Worm (Caenorhabditis elegans) whole organism, L1 larva: ENCODE measurements around the gene twk-6.

Experiments
- C04F5.9 ChIP-seq: sonication (generic microtip); optimal IDR thresholded peaks from 2 replicates; lab custom pipeline; 2016; ENCODE audit warnings: missing genetic modification characterization, missing compliant biosample characterization
- blmp-1 ChIP-seq: fragments of 150-350 bp; optimal IDR thresholded peaks from 2 replicates; lab custom pipeline; 2014; ENCODE audit warnings: missing biosample characterization, missing genetic modification characterization
- ceh-63 ChIP-seq: fragments of 200-800 bp; sonication (Bioruptor generic); optimal IDR thresholded peaks from 2 replicates; lab custom pipeline; 2018; ENCODE audit warnings: mild to moderate bottlenecking, missing genetic modification characterization, missing compliant biosample characterization
- ceh-8 ChIP-seq: fragments of 200-800 bp; sonication (Bioruptor generic); optimal IDR thresholded peaks from 2 replicates; lab custom pipeline; 2018; ENCODE audit warnings: mild to moderate bottlenecking, missing genetic modification characterization, moderate library complexity, missing compliant biosample characterization
- ceh-82 ChIP-seq, 3 experiments: fragments of 150-350 bp in 1 of 3; sonication (generic microtip) in 2 of 3; optimal IDR thresholded peaks; 2 replicates each; lab custom pipeline; 2014 to 2017; ENCODE audit warnings: missing biosample characterization in 3 of 3, missing genetic modification characterization in 3 of 3
- ceh-88 ChIP-seq: fragments of 200-800 bp; sonication (Bioruptor generic); IDR thresholded peaks from 2 replicates; pipeline ENCODE4 v1.3.6; 2022; ENCODE audit warnings: missing genetic modification characterization, missing compliant biosample characterization
- ces-1 ChIP-seq: fragments of 150-350 bp; optimal IDR thresholded peaks from 2 replicates; lab custom pipeline; 2014; ENCODE audit warnings: missing biosample characterization, missing genetic modification reagents, missing genetic modification characterization
- dsc-1 ChIP-seq: sonication (generic microtip); optimal IDR thresholded peaks from 2 replicates; lab custom pipeline; 2016; ENCODE audit warnings: mild to moderate bottlenecking, missing genetic modification characterization, missing compliant biosample characterization
- efl-1 ChIP-seq, 4 experiments: fragments of 150-350 bp; optimal IDR thresholded peaks in 3 of 4; peaks in 1 of 4; 1 replicate in 1 of 4; 2 replicates in 3 of 4; lab custom pipeline; 2014; ENCODE audit warnings: missing biosample characterization in 2 of 4, missing genetic modification characterization in 2 of 4, missing genetic modification reagents in 2 of 4
- efl-3 ChIP-seq: fragments of 200-800 bp; sonication (Bioruptor generic); optimal IDR thresholded peaks from 2 replicates; lab custom pipeline; 2018; ENCODE audit warnings: mild to moderate bottlenecking, missing genetic modification characterization, missing compliant biosample characterization
- egl-27 ChIP-seq, 2 experiments: fragments of 150-350 bp in 1 of 2; sonication (generic microtip); optimal IDR thresholded peaks; 3 replicates each; lab custom pipeline; 2017 to 2018; ENCODE audit warnings: missing biosample characterization in 2 of 2, missing genetic modification characterization in 2 of 2, missing genetic modification reagents in 2 of 2
- elt-2 ChIP-seq: sonication (generic microtip); optimal IDR thresholded peaks from 2 replicates; lab custom pipeline; 2016; ENCODE audit warnings: missing genetic modification characterization, mild to moderate bottlenecking, inconsistent platforms, missing compliant biosample characterization, missing genetic modification reagents
- fkh-10 ChIP-seq: sonication (generic microtip); optimal IDR thresholded peaks from 2 replicates; lab custom pipeline; 2017; ENCODE audit warnings: missing biosample characterization, missing genetic modification reagents, missing genetic modification characterization
- fkh-4 ChIP-seq: sonication (generic microtip); optimal IDR thresholded peaks from 2 replicates; lab custom pipeline; 2016; ENCODE audit warnings: missing compliant biosample characterization, missing genetic modification characterization, borderline replicate concordance
- grh-1 ChIP-seq: fragments of 200-800 bp; sonication (Bioruptor generic); IDR thresholded peaks from 2 replicates; pipeline ENCODE4 v1.3.6; 2022; ENCODE audit warnings: missing genetic modification reagents, missing genetic modification characterization, missing compliant biosample characterization
- hlh-17 ChIP-seq: fragments of 200-800 bp; sonication (Bioruptor generic); optimal IDR thresholded peaks from 2 replicates; lab custom pipeline; 2018; ENCODE audit warnings: missing genetic modification characterization, mild to moderate bottlenecking, missing compliant biosample characterization, moderate library complexity, borderline replicate concordance
- hlh-4 ChIP-seq: sonication (generic microtip); optimal IDR thresholded peaks from 2 replicates; lab custom pipeline; 2016; ENCODE audit warnings: mild to moderate bottlenecking, missing genetic modification characterization, missing compliant biosample characterization
- isw-1 ChIP-seq: fragments of 200-800 bp; sonication (Bioruptor generic); IDR thresholded peaks from 2 replicates; pipeline ENCODE4 v1.3.6; 2022; ENCODE audit warnings: missing genetic modification characterization, missing compliant biosample characterization
- lin-14 ChIP-seq: fragments of 200-800 bp; sonication (Bioruptor generic); optimal IDR thresholded peaks from 2 replicates; lab custom pipeline; 2018; ENCODE audit warnings: mild to moderate bottlenecking, missing genetic modification characterization, moderate library complexity, missing compliant biosample characterization
- lin-15B ChIP-seq: fragments of 150-350 bp; sonication (generic microtip); optimal IDR thresholded peaks from 3 replicates; lab custom pipeline; 2014; ENCODE audit warnings: missing biosample characterization, missing genetic modification characterization
- lin-35 ChIP-seq, 2 experiments: fragments of 150-350 bp; optimal IDR thresholded peaks; 2 replicates each; lab custom pipeline; 2014; ENCODE audit warnings: missing biosample characterization in 2 of 2, missing genetic modification characterization in 2 of 2, missing genetic modification reagents in 2 of 2
- lsy-2 ChIP-seq, 2 experiments: fragments of 150-350 bp; optimal IDR thresholded peaks; 2 replicates each; lab custom pipeline; 2014; ENCODE audit warnings: missing biosample characterization in 2 of 2, missing genetic modification characterization in 2 of 2
- mab-9 ChIP-seq: fragments of 200-800 bp; sonication (Bioruptor generic); IDR thresholded peaks from 2 replicates; pipeline ENCODE4 v1.3.6; 2022; ENCODE audit warnings: missing genetic modification reagents, missing genetic modification characterization, missing compliant biosample characterization
- mdl-1 ChIP-seq, 2 experiments: fragments of 150-350 bp; optimal IDR thresholded peaks; 2 replicates each; lab custom pipeline; 2014 to 2017; ENCODE audit warnings: missing biosample characterization in 2 of 2, missing genetic modification characterization in 2 of 2, inconsistent platforms in 1 of 2
- mef-2 ChIP-seq: fragments of 150-350 bp; optimal IDR thresholded peaks from 2 replicates; lab custom pipeline; 2014; ENCODE audit warnings: missing biosample characterization, missing genetic modification characterization
- mep-1 ChIP-seq: fragments of 150-350 bp; optimal IDR thresholded peaks from 2 replicates; lab custom pipeline; 2014; ENCODE audit warnings: missing biosample characterization, missing genetic modification characterization
- nhr-12 ChIP-seq: sonication (generic microtip); optimal IDR thresholded peaks from 2 replicates; lab custom pipeline; 2017; ENCODE audit warnings: missing biosample characterization, missing genetic modification characterization
- nhr-19 ChIP-seq: fragments of 200-800 bp; sonication (Bioruptor generic); conservative IDR thresholded peaks from 2 replicates; pipeline ENCODE4 v1.3.6; 2022; ENCODE audit warnings: missing genetic modification characterization, missing compliant biosample characterization
- nhr-237 ChIP-seq: fragments of 150-350 bp; optimal IDR thresholded peaks from 2 replicates; lab custom pipeline; 2014; ENCODE audit warnings: missing biosample characterization, missing genetic modification characterization
- nhr-28 ChIP-seq: fragments of 150-350 bp; optimal IDR thresholded peaks from 2 replicates; lab custom pipeline; 2014; ENCODE audit warnings: missing biosample characterization, missing genetic modification characterization
- nhr-47 ChIP-seq: sonication (generic microtip); optimal IDR thresholded peaks from 2 replicates; lab custom pipeline; 2016; ENCODE audit warnings: mild to moderate bottlenecking, missing genetic modification characterization, moderate library complexity, missing compliant biosample characterization
- nhr-71 ChIP-seq: sonication (generic microtip); optimal IDR thresholded peaks from 2 replicates; lab custom pipeline; 2016; ENCODE audit warnings: mild to moderate bottlenecking, missing genetic modification characterization, moderate library complexity, missing compliant biosample characterization
- nhr-84 ChIP-seq: sonication (generic microtip); optimal IDR thresholded peaks from 2 replicates; lab custom pipeline; 2017; ENCODE audit warnings: missing biosample characterization, missing genetic modification characterization
- nhr-90 ChIP-seq: sonication (generic microtip); optimal IDR thresholded peaks from 2 replicates; lab custom pipeline; 2016; ENCODE audit warnings: mild to moderate bottlenecking, missing genetic modification characterization, missing compliant biosample characterization; ENCODE audit not compliant: poor library complexity
- snu-23 ChIP-seq: sonication (generic microtip); optimal IDR thresholded peaks from 2 replicates; lab custom pipeline; 2016; ENCODE audit warnings: missing genetic modification characterization, missing compliant biosample characterization
- sptf-1 ChIP-seq: fragments of 150-350 bp; optimal IDR thresholded peaks from 2 replicates; lab custom pipeline; 2014; ENCODE audit warnings: missing biosample characterization, missing genetic modification characterization
- sup-37 ChIP-seq: fragments of 200-800 bp; sonication (Bioruptor generic); optimal IDR thresholded peaks from 2 replicates; lab custom pipeline; 2018; ENCODE audit warnings: mild to moderate bottlenecking, missing genetic modification characterization, missing compliant biosample characterization
- swsn-7 ChIP-seq: sonication (generic microtip); optimal IDR thresholded peaks from 2 replicates; lab custom pipeline; 2016; ENCODE audit warnings: missing genetic modification characterization, missing compliant biosample characterization
- tlp-1 ChIP-seq: fragments of 150-350 bp; optimal IDR thresholded peaks from 2 replicates; lab custom pipeline; 2014; ENCODE audit warnings: missing biosample characterization, missing genetic modification characterization
- unc-86 ChIP-seq: sonication (generic microtip); optimal IDR thresholded peaks from 2 replicates; lab custom pipeline; 2016; ENCODE audit warnings: missing genetic modification characterization, missing compliant biosample characterization
- zag-1 ChIP-seq: fragments of 150-350 bp; optimal IDR thresholded peaks from 2 replicates; lab custom pipeline; 2014; ENCODE audit warnings: missing biosample characterization, missing genetic modification characterization

twk-6 gene

ce11 chrIII:4745934-4746333 lies 3.2 kb downstream of the twk-6 start, which contains the start of gene F17C8.6:
F17C8.6 (minus strand) TSS chrIII:4746034.
- TF ChIP-seq blmp-1 (tag; lab: Kevin White, UChicago) (no peak), ceh-82 (tag; optimal IDR thresholded peaks at IDR 0.05; lab: Kevin White, UChicago) (no peak), grh-1 (GFP tag; lab: Robert Waterston, UW) (no peak), tlp-1 (no peak), nhr-28 (tag; lab: Kevin White, UChicago) (no peak), hlh-17 (no peak), dsc-1 (tag; lab: Kevin White, UChicago) (no peak), lin-14 (GFP tag; lab: Kevin White, UChicago) (no peak)
- TF ChIP-seq, all 84 proteins: peak for 0

- TF ChIP-seq ceh-82 (tag; optimal IDR thresholded peaks at IDR 0.05; lab: Kevin White, UChicago) (no peak), swsn-7 (tag; lab: Kevin White, UChicago) (no peak), efl-1 (optimal IDR thresholded peaks at IDR 0.05; lab: Kevin White, UChicago) (no peak), efl-1 (GFP tag; optimal IDR thresholded peaks at IDR 0.05 in 1 of 2; lab: Kevin White, UChicago) (peak in 1 of 2 experiments; percentile 66), nhr-12 (no peak)
- TF ChIP-seq, all 84 proteins: peak for 1
Observed at ce11 chrIII:4748109-4748508, 5.4 kb downstream of the twk-6 start, which contains the start of gene col-89. col-89 (plus strand) TSS chrIII:4748127.

ce11 chrIII:4748666-4749065 lies 5.9 kb downstream of the twk-6 start:
- TF ChIP-seq efl-1 (optimal IDR thresholded peaks at IDR 0.05; lab: Kevin White, UChicago) (no peak), efl-1 (GFP tag; optimal IDR thresholded peaks at IDR 0.05 in 1 of 2; lab: Kevin White, UChicago) (peak in 1 of 2 experiments; percentile 10), ceh-88 (GFP tag; lab: Robert Waterston, UW) (no peak), sptf-1 (no peak)

- TF ChIP-seq mab-9 (0 out of 2 replicates have a peak, but pooled peaks have one; percentile 34), grh-1 (GFP tag; lab: Robert Waterston, UW) (0 out of 2 replicates have a peak, but pooled peaks have one; percentile 29), nhr-19 (peak; percentile 64), isw-1 (GFP tag; lab: Robert Waterston, UW) (peak; percentile 59), C04F5.9 (tag; lab: Kevin White, UChicago) (peak; percentile 95), lsy-2 (tag; optimal IDR thresholded peaks at IDR 0.05; lab: Kevin White, UChicago) (peak in 1 of 2 experiments; percentile 23)
- TF ChIP-seq, all 84 proteins: peak for 6; not testable (repeated sequence) for 78
Observed at ce11 chrIII:4752569-4752968, 9.8 kb downstream of the twk-6 start.

- TF ChIP-seq tlp-1, result no peak
- peak; percentile 93 for TF ChIP-seq isw-1 (GFP tag; lab: Robert Waterston, UW)
- TF ChIP-seq nhr-28 (tag; lab: Kevin White, UChicago), result no peak
- TF ChIP-seq grh-1 (GFP tag; lab: Robert Waterston, UW), result peak; percentile 79
- peak; percentile 96 for TF ChIP-seq snu-23 (GFP tag; lab: Kevin White, UChicago)
- TF ChIP-seq lin-35 (GFP tag; optimal IDR thresholded peaks at IDR 0.05; lab: Kevin White, UChicago), result peak; percentile 92 to 95
- peak; percentile 89 for TF ChIP-seq nhr-90 (tag; lab: Kevin White, UChicago)
- TF ChIP-seq nhr-47 (tag; lab: Kevin White, UChicago), result peak; percentile 95
- peak; percentile 92 for TF ChIP-seq lin-15B (tag; lab: Kevin White, UChicago)
- TF ChIP-seq hlh-4 (tag; lab: Kevin White, UChicago), result no peak
- TF ChIP-seq ceh-88 (GFP tag; lab: Robert Waterston, UW), result peak; percentile 64
- TF ChIP-seq efl-3 (GFP tag; lab: Kevin White, UChicago), result no peak
- TF ChIP-seq ceh-8 (GFP tag; lab: Kevin White, UChicago), result peak; percentile 90
- TF ChIP-seq nhr-237 (tag; lab: Kevin White, UChicago), result peak; percentile 49
- peak; percentile 52 for TF ChIP-seq fkh-4 (tag; lab: Kevin White, UChicago)
- no peak for TF ChIP-seq egl-27 (tag; optimal IDR thresholded peaks at IDR 0.05; lab: Kevin White, UChicago)
- peak; percentile 38 for TF ChIP-seq sup-37 (GFP tag; lab: Kevin White, UChicago)
- no peak for TF ChIP-seq ces-1
- no peak for TF ChIP-seq nhr-84
- peak; percentile 97 for TF ChIP-seq nhr-71 (tag; lab: Kevin White, UChicago)
- TF ChIP-seq elt-2 (tag; lab: Kevin White, UChicago), result peak; percentile 49
- TF ChIP-seq mab-9, result peak; percentile 72
- TF ChIP-seq ceh-63 (GFP tag; lab: Kevin White, UChicago), result no peak
- TF ChIP-seq nhr-19, result peak; percentile 93
- TF ChIP-seq fkh-10 (GFP tag; lab: Kevin White, UChicago), result peak; percentile 42
- no peak for TF ChIP-seq zag-1 (tag; lab: Kevin White, UChicago)
- peak; percentile 57 for TF ChIP-seq mef-2 (tag; lab: Kevin White, UChicago)
- TF ChIP-seq mep-1 (tag; lab: Kevin White, UChicago), result peak; percentile 98
- TF ChIP-seq unc-86, result peak; percentile 88
- peak in 1 of 2 experiments; percentile 84 for TF ChIP-seq mdl-1 (tag; optimal IDR thresholded peaks at IDR 0.05; lab: Kevin White, UChicago)
Observed at ce11 chrIII:4754001-4754561, 11.4 kb downstream of the twk-6 start, which contains the start of the genes rps-0 and rbg-3. rps-0 (minus strand) TSS chrIII:4754051. rbg-3 (plus strand) TSS chrIII:4754424.
